Worm (Caenorhabditis elegans) whole organism, early embryonic: ENCODE measurements around the gene zmp-2.

Experiments
- F13C5.2 ChIP-seq: sonication (generic microtip); optimal IDR thresholded peaks from 2 replicates; lab custom pipeline; 2017; ENCODE audit warnings: mild to moderate bottlenecking, missing genetic modification characterization, inconsistent platforms, missing compliant biosample characterization
- ama-1 ChIP-seq: fragments of 150-350 bp; optimal IDR thresholded peaks from 2 replicates; lab custom pipeline; 2014
- ceh-13 ChIP-seq: fragments of 200-800 bp; sonication (Bioruptor generic); optimal IDR thresholded peaks from 2 replicates; lab custom pipeline; 2018; ENCODE audit warnings: mild to moderate bottlenecking, missing genetic modification characterization, missing compliant biosample characterization
- ceh-36 ChIP-seq: sonication (generic microtip); optimal IDR thresholded peaks from 2 replicates; lab custom pipeline; 2016; ENCODE audit warnings: missing genetic modification characterization, inconsistent platforms, missing compliant biosample characterization
- ets-7 ChIP-seq: sonication (generic microtip); optimal IDR thresholded peaks from 2 replicates; lab custom pipeline; 2016; ENCODE audit warnings: missing genotype, missing genetic modification characterization, missing compliant biosample characterization
- flt-1 ChIP-seq: fragments of 200-800 bp; sonication (Bioruptor generic); IDR thresholded peaks from 2 replicates; pipeline ENCODE4 v1.3.6; 2022; ENCODE audit warnings: missing genetic modification characterization, missing compliant biosample characterization
- hmbx-1 ChIP-seq: sonication (generic microtip); optimal IDR thresholded peaks from 2 replicates; lab custom pipeline; 2016; ENCODE audit warnings: mild to moderate bottlenecking, missing genetic modification characterization, missing compliant biosample characterization
- hmg-4 ChIP-seq: fragments of 200-800 bp; sonication (Bioruptor generic); optimal IDR thresholded peaks from 2 replicates; lab custom pipeline; 2018; ENCODE audit warnings: mild to moderate bottlenecking, missing genetic modification characterization, missing compliant biosample characterization
- scrt-1 ChIP-seq: fragments of 200-800 bp; sonication (Bioruptor generic); IDR thresholded peaks from 2 replicates; pipeline ENCODE4 v1.3.6; 2022; ENCODE audit warnings: missing genetic modification characterization, missing compliant biosample characterization
- sea-1 ChIP-seq: fragments of 200-800 bp; sonication (Bioruptor generic); conservative IDR thresholded peaks from 2 replicates; pipeline ENCODE4 v1.3.6; 2022; ENCODE audit warnings: missing genetic modification characterization, missing compliant biosample characterization
- tbx-11 ChIP-seq: fragments of 200-800 bp; sonication (Bioruptor generic); IDR thresholded peaks from 2 replicates; pipeline ENCODE4 v1.3.6; 2022; ENCODE audit warnings: missing genetic modification characterization, missing compliant biosample characterization
- tbx-37 ChIP-seq: fragments of 200-800 bp; sonication (Bioruptor generic); conservative IDR thresholded peaks from 2 replicates; pipeline ENCODE4 v1.3.6; 2022; ENCODE audit warnings: missing genetic modification reagents, missing genetic modification characterization, missing compliant biosample characterization

DNA sequence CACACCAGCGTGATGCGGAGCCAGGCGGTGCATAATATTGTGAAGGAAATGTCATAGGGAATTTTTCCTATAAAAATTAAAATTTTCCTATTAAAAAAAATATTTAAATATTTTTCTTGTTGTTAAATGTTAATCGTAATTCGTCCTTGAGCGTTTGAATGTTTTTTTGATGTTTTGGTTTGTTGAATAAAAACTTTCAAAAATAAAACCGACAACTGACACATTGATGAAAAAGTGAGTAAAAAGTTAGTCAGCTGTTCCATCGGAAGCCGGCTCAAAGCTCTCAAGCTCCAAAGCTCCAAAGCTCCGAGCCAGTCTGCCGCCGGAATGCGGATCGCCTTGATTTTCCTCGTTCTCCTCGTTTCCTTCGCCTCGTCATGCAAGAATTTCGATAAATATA lies 17.5 kb upstream of the zmp-2 start, which contains the start of gene Y71H2B.4:
- TF ChIP-seq sea-1 (GFP tag; lab: Robert Waterston, UW) (no peak), ets-7 (tag; lab: Kevin White, UChicago) (no peak), tbx-11 (GFP tag; lab: Robert Waterston, UW) (no peak), hmbx-1 (tag; lab: Kevin White, UChicago) (no peak), tbx-37 (no peak), hmg-4 (GFP tag; lab: Kevin White, UChicago) (no peak), F13C5.2 (tag; lab: Kevin White, UChicago) (no peak), ama-1 (no peak), flt-1 (no peak), scrt-1 (GFP tag; lab: Robert Waterston, UW) (no peak), ceh-36 (tag; lab: Kevin White, UChicago) (no peak), ceh-13 (GFP tag; lab: Kevin White, UChicago) (no peak)
